Worm (Caenorhabditis elegans) whole organism, midembryonic: ENCODE data around the gene B0457.2.

Experiments
- T22C8.4 ChIP-seq: fragments of 200-800 bp; sonication (Bioruptor generic); IDR thresholded peaks from 2 replicates; pipeline ENCODE4 v1.3.6; 2022; ENCODE audit warnings: missing genetic modification characterization, missing compliant biosample characterization
- cog-1 ChIP-seq: sonication (generic microtip); optimal IDR thresholded peaks from 2 replicates; lab custom pipeline; 2016; ENCODE audit warnings: missing genetic modification characterization, missing compliant biosample characterization
- flt-1 ChIP-seq: fragments of 200-800 bp; sonication (Bioruptor generic); IDR thresholded peaks from 2 replicates; pipeline ENCODE4 v1.3.6; 2022; ENCODE audit warnings: missing genetic modification characterization, missing compliant biosample characterization
- med-1 ChIP-seq: sonication (generic microtip); optimal IDR thresholded peaks from 2 replicates; lab custom pipeline; 2017; ENCODE audit warnings: missing genetic modification characterization, mild to moderate bottlenecking, missing compliant biosample characterization, antibody characterized with exemption, missing genetic modification reagents; ENCODE audit not compliant: insufficient read depth
- ref-1 ChIP-seq: fragments of 200-800 bp; sonication (Bioruptor generic); conservative IDR thresholded peaks from 2 replicates; pipeline ENCODE4 v1.3.6; 2022; ENCODE audit warnings: missing genetic modification reagents, missing genetic modification characterization, missing compliant biosample characterization
- tab-1 ChIP-seq: fragments of 200-800 bp; sonication (Bioruptor generic); IDR thresholded peaks from 2 replicates; pipeline ENCODE4 v1.3.6; 2022; ENCODE audit warnings: missing genetic modification characterization, missing compliant biosample characterization
- ztf-23 ChIP-seq: fragments of 200-800 bp; sonication (Bioruptor generic); IDR thresholded peaks from 2 replicates; pipeline ENCODE4 v1.3.6; 2022; ENCODE audit warnings: missing genetic modification reagents, missing genetic modification characterization, missing compliant biosample characterization

DNA sequence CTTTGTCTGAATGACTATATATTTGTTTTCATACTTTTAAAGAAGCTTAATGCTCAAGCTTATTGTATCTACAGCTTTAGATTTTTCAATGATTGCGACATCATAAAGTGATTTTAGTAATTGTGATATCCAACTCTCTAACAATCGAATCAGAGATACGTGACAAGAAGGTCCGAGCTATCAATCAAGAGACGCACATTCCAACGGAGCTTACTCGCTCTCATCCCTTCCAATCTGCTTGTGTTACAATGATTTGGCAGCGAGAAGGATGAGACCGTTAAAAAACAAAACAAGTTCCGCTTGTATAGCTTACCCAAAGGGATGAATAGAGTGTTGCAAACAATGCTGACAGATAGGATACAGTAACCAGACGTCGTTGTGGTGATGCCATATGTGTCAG is 35.1 kb upstream of the B0457.2 start:
- TF ChIP-seq flt-1, result no peak
- no peak for TF ChIP-seq ref-1 (GFP tag; lab: Robert Waterston, UW)
- no peak for TF ChIP-seq tab-1 (GFP tag; lab: Robert Waterston, UW)
- no peak for TF ChIP-seq ztf-23
- TF ChIP-seq T22C8.4 (GFP tag; lab: Robert Waterston, UW), result no peak
- TF ChIP-seq cog-1 (tag; lab: Kevin White, UChicago), result no peak
- no peak for TF ChIP-seq med-1 (GFP tag; lab: Kevin White, UChicago)
